Worm (Caenorhabditis elegans): ENCODE data around the gene fbxb-117.

The fbxb-117 gene

ce11 chrV:19299262-19299661, 16.8 kb downstream of the fbxb-117 start, which contains the start of gene F55C9.14:
Gene F55C9.14, plus strand, starts transcription at chrV:19299562.
- TF ChIP-seq zag-1 (tag; optimal IDR thresholded peaks at IDR 0.05): no peak
- no peak for TF ChIP-seq R02D3.7 (tag; optimal IDR thresholded peaks at IDR 0.05)
- TF ChIP-seq nhr-6 (tag; optimal IDR thresholded peaks at IDR 0.05): no peak
- TF ChIP-seq nhr-11 (tag; optimal IDR thresholded peaks at IDR 0.05): no peak
- TF ChIP-seq lin-11 (tag; optimal IDR thresholded peaks at IDR 0.05): no peak
- TF ChIP-seq elt-3 (tag; optimal IDR thresholded peaks at IDR 0.05): no peak
- TF ChIP-seq nhr-237 (tag; optimal IDR thresholded peaks at IDR 0.05): no peak

DNA sequence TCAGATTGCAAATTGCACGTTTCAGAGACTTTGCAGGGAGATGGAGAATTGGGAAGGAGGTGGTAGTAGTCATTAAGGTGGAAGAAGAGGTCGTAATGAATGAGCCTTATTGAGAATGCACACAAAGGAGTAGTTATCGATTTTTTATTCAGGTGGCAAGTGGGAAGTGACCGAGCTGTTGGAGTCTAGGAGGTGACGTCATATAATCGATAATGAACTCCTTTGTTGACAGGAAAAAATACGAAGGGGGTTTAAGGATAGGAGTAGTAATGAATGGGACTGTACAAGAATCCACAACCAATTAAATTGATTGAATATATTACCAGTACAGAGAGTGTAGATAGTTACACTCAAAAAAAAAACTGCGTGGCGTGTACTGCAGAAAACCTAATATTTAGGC, 19.5 kb downstream of the fbxb-117 start, which contains the start of gene fbxb-62:
Gene fbxb-62, minus strand, starts transcription at position 101 of the 400 bp plus-strand sequence.
- TF ChIP-seq ztf-1 (GFP tag; conservative IDR thresholded peaks at IDR 0.05): no peak

DNA sequence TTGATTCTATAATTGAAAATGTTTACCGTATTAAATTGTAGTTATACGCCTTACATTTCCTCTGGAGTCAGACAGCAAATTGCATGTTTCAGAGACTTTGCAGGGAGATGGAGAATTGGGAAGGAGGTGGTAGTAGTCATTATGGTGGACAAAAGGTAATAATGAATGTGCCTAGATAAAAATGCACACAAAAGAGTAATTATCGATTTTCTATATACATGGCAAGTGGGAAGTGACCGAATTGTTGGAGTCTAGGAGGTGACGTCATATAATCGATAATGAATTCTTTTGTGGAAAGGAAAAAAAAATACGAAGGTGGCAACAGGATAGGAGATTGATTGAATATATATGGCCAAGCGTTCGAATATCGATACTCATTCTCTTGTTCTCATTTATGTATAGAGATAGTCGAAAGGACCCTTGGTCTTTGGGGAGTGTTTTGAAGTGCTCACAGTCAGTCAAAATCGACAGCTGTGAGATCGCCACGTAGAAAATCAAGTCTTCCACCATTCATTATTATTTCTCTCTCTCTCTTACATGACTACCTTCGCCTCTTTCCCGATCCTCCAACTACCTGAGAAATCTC, 21.3 kb downstream of the fbxb-117 start, which contains the start of the genes fbxb-63 and fbxb-61:
Gene fbxb-63, minus strand, starts transcription at position 142 of the 586 bp plus-strand sequence.
Gene fbxb-61, plus strand, starts transcription at position 536 of the 586 bp plus-strand sequence.
- TF ChIP-seq ztf-1 (GFP tag; conservative IDR thresholded peaks at IDR 0.05) (no peak), ZK546.5 (tag; optimal IDR thresholded peaks at IDR 0.05) (no peak), C34F6.9 (tag; optimal IDR thresholded peaks at IDR 0.05) (no peak), nhr-237 (tag; optimal IDR thresholded peaks at IDR 0.05) (no peak), fos-1 (tag; optimal IDR thresholded peaks at IDR 0.05) (no peak), aly-2 (tag; optimal IDR thresholded peaks at IDR 0.05) (no peak), unc-55 (GFP tag; optimal IDR thresholded peaks at IDR 0.05) (no peak), lin-11 (tag; optimal IDR thresholded peaks at IDR 0.05) (no peak), sem-4 (tag; optimal IDR thresholded peaks at IDR 0.05) (no peak), mab-5 (tag; optimal IDR thresholded peaks at IDR 0.05) (no peak), unc-62 (GFP tag; optimal IDR thresholded peaks at IDR 0.05) (no peak), peb-1 (tag; optimal IDR thresholded peaks at IDR 0.05) (no peak), nhr-12 (tag; optimal IDR thresholded peaks at IDR 0.05) (no peak), R02D3.7 (tag; optimal IDR thresholded peaks at IDR 0.05) (no peak)

DNA sequence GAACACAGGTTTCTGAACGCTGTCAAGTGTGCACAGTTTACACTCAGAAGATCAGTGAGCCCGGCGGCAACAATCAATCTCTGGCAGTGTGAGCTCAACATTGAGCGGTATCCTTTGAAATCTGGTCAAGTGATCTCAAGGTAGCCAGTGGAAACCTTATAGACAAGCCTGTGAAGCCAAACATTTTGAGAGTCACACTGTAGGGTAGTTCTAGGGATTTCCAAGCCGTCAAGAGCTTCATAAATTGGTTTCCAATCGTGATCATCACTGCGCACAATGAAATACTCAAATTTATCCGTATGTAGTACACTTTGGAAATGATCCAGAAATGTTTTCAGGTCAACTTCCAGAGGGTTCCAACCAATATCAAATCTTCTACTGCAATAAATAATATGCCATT, 24.5 kb downstream of the fbxb-117 start, which contains the start of gene F55C9.15:
Gene F55C9.15, minus strand, starts transcription at position 101 of the 400 bp plus-strand sequence.
- TF ChIP-seq zag-1 (tag; optimal IDR thresholded peaks at IDR 0.05): no peak
- no peak for TF ChIP-seq blmp-1 (tag; optimal IDR thresholded peaks at IDR 0.05; ENCODE audit: insufficient read depth)

ce11 chrV:19308137-19308536, 25.7 kb downstream of the fbxb-117 start:
- TF ChIP-seq nhr-25 (tag; optimal IDR thresholded peaks at IDR 0.05) (no peak), skn-1 (tag; optimal IDR thresholded peaks at IDR 0.05) (no peak), elt-3 (tag; optimal IDR thresholded peaks at IDR 0.05) (no peak), ZK546.5 (tag; optimal IDR thresholded peaks at IDR 0.05) (no peak), lin-13 (GFP tag; optimal IDR thresholded peaks at IDR 0.05) (no peak), unc-62 (GFP tag; optimal IDR thresholded peaks at IDR 0.05) (no peak), fos-1 (tag; optimal IDR thresholded peaks at IDR 0.05) (no peak), R02D3.7 (tag; optimal IDR thresholded peaks at IDR 0.05) (no peak), ztf-4 (tag; optimal IDR thresholded peaks at IDR 0.05) (no peak), unc-39 (tag; optimal IDR thresholded peaks at IDR 0.05) (no peak), blmp-1 (tag; optimal IDR thresholded peaks at IDR 0.05; ENCODE audit: insufficient read depth) (no peak), F13H6.1 (tag; optimal IDR thresholded peaks at IDR 0.05) (no peak), snpc-4 (tag; optimal IDR thresholded peaks at IDR 0.05) (no peak), ztf-11 (tag; optimal IDR thresholded peaks at IDR 0.05) (no peak), zag-1 (tag; optimal IDR thresholded peaks at IDR 0.05) (no peak), elt-1 (tag; optimal IDR thresholded peaks at IDR 0.05) (no peak), C34F6.9 (tag; optimal IDR thresholded peaks at IDR 0.05) (no peak), unc-55 (GFP tag; optimal IDR thresholded peaks at IDR 0.05) (no peak)

ce11 chrV:19309591-19309990, 27.2 kb downstream of the fbxb-117 start, which contains the start of gene F55C9.11:
Gene F55C9.11, minus strand, starts transcription at chrV:19309691.
- TF ChIP-seq nhr-11 (tag; optimal IDR thresholded peaks at IDR 0.05) (no peak), F13H6.1 (tag; optimal IDR thresholded peaks at IDR 0.05) (no peak), zag-1 (tag; optimal IDR thresholded peaks at IDR 0.05) (no peak)

DNA sequence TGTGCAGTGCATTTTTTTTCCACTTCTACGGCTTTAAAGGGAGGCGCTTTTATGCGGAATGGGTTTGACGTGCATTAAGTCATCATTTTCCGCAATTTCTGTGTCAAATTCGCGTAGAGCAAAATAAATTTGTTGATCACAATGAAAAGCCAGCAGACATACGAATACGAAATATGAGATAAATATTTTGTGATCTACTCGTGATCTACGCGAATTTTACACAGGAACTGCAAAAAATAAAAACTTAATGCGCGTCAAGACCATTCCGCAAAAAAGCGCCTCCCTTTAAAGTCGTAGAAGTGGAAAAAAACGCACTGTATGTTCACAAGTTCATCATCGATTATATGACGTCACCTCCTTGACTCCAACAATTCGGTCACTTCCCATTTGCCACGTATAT, 29.0 kb downstream of the fbxb-117 start, which contains the start of gene C43D7.8:
Gene C43D7.8, minus strand, starts transcription at position 101 of the 400 bp plus-strand sequence.
- no peak for TF ChIP-seq zag-1 (tag; optimal IDR thresholded peaks at IDR 0.05)

All from whole organism, L2 larva.